Worm (Caenorhabditis elegans) whole organism, mixed stage, embryonic: Measurements from ENCODE around the gene tsp-10.

Experiments used
- bed-3 ChIP-seq: fragments of 200-800 bp; sonication (Bioruptor generic); optimal IDR thresholded peaks from 3 replicates; lab custom pipeline; 2018; ENCODE audit warnings: mild to moderate bottlenecking, missing genetic modification characterization, moderate library complexity, missing compliant biosample characterization
- lin-13 ChIP-seq: fragments of 150-350 bp; optimal IDR thresholded peaks from 2 replicates; lab custom pipeline; 2014; ENCODE audit warnings: missing biosample characterization, missing genetic modification characterization
- nhr-28 ChIP-seq: fragments of 150-350 bp; optimal IDR thresholded peaks from 2 replicates; lab custom pipeline; 2014; ENCODE audit warnings: missing biosample characterization, missing genetic modification characterization
- unc-120 ChIP-seq: sonication (generic microtip); optimal IDR thresholded peaks from 2 replicates; lab custom pipeline; 2017; ENCODE audit warnings: missing genetic modification characterization, missing compliant biosample characterization; ENCODE audit not compliant: poor library complexity, severe bottlenecking
- unc-62 ChIP-seq: fragments of 150-350 bp; optimal IDR thresholded peaks from 2 replicates; lab custom pipeline; 2014; ENCODE audit warnings: missing biosample characterization, missing genetic modification reagents, missing genetic modification characterization
- ztf-11 ChIP-seq: fragments of 150-350 bp; optimal IDR thresholded peaks from 2 replicates; lab custom pipeline; 2014; ENCODE audit warnings: missing biosample characterization, missing genetic modification characterization

DNA sequence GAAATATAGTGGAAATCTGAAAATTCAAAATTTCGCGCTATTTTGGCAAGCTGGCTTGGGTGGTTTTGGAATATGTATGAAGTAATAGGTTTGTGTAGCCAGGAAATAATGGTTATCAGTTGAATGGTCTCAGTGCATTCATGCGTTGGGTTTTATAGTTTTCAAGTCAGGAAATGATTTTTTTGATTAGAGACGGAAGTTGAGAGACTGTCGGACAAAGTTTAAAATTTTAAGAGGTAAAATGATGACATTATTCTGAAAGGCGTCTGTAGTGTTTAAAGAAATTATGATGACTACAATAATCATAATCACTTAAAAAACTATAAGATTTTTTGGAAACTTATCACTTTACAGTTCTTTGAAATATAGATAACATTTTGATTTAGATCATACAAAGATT, 16.9 kb upstream of the tsp-10 start, which contains the start of gene C18H9.6:
- no peak for TF ChIP-seq ztf-11 (tag; lab: Kevin White, UChicago)
- no peak for TF ChIP-seq nhr-28
- TF ChIP-seq unc-62 = no peak
- TF ChIP-seq lin-13 = no peak
- no peak for TF ChIP-seq bed-3
- no peak for TF ChIP-seq unc-120 (tag; lab: Kevin White, UChicago)
